Worm (Caenorhabditis elegans) whole organism, midembryonic: ENCODE data around the gene lin-54.

Source experiments
- klf-2 ChIP-seq: fragments of 200-800 bp; sonication (Bioruptor generic); conservative IDR thresholded peaks from 2 replicates; pipeline ENCODE4 v1.3.6; 2022; ENCODE audit warnings: missing genetic modification reagents, missing genetic modification characterization, missing compliant biosample characterization
- ztf-29 ChIP-seq: fragments of 200-800 bp; sonication (Bioruptor generic); IDR thresholded peaks from 2 replicates; pipeline ENCODE4 v1.3.6; 2022; ENCODE audit warnings: missing genetic modification reagents, missing genetic modification characterization, missing compliant biosample characterization

DNA sequence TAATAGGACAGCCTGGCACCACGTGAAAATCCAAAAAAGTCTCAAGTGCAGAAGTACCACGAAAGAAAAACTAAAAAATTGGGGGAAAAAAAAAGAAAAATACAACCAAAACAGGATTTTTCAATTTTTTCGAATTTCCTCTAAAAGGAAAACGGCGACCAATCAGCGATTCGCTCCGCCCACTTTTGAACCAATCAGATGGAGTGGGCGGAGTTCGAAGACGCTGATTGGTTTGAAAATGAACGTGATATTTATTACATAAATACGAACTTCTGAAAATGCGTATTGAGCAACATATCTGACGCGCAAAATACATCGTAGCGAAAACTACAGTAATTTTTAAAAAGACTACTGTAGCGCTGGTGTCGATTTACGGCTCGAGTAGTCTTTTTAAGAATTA, 27.5 kb downstream of the lin-54 start:
- TF ChIP-seq klf-2 (GFP tag; lab: Robert Waterston, UW) (no peak), ztf-29 (GFP tag; lab: Robert Waterston, UW) (no peak)
